Fruit fly (Drosophila melanogaster) whole organism, embryonic: ENCODE results near the gene CG46427.

ENCODE experiments used
- BtbVII ChIP-seq: fragments of 200-800 bp; sonication (Bioruptor generic); optimal IDR thresholded peaks from 3 replicates; lab custom pipeline; 2017; ENCODE audit warnings: missing biosample characterization, mild to moderate bottlenecking, missing genetic modification characterization
- CG1233 ChIP-seq: fragments of 200-800 bp; sonication (Bioruptor generic); optimal IDR thresholded peaks from 4 replicates; lab custom pipeline; 2018; ENCODE audit warnings: missing biosample characterization, mild to moderate bottlenecking, missing genetic modification characterization
- CG12391 ChIP-seq: fragments of 200-800 bp; sonication (Bioruptor generic); optimal IDR thresholded peaks from 3 replicates; lab custom pipeline; 2018; ENCODE audit warnings: missing biosample characterization, mild to moderate bottlenecking, missing genetic modification characterization, moderate library complexity
- CG13624 ChIP-seq: fragments of 200-800 bp; sonication (Bioruptor generic); optimal IDR thresholded peaks from 2 replicates; lab custom pipeline; 2016; ENCODE audit warnings: missing biosample characterization, missing genetic modification characterization
- CG15073 ChIP-seq: fragments of 200-800 bp; sonication (Bioruptor generic); optimal IDR thresholded peaks from 2 replicates; lab custom pipeline; 2016; ENCODE audit warnings: missing biosample characterization, missing genetic modification characterization
- CG7987 ChIP-seq: fragments of 200-800 bp; sonication (Bioruptor generic); optimal IDR thresholded peaks from 2 replicates; lab custom pipeline; 2018; ENCODE audit warnings: missing biosample characterization, mild to moderate bottlenecking, missing genetic modification characterization, moderate library complexity
- CG8478 ChIP-seq: fragments of >200 bp; optimal IDR thresholded peaks from 2 replicates; lab custom pipeline; 2018
- Six4 ChIP-seq: fragments of 200-800 bp; sonication (Bioruptor generic); optimal IDR thresholded peaks from 2 replicates; lab custom pipeline; 2016; ENCODE audit warnings: missing biosample characterization, missing genetic modification characterization
- Sox100B ChIP-seq: fragments of 200-800 bp; sonication (Bioruptor generic); optimal IDR thresholded peaks from 3 replicates; lab custom pipeline; 2018; ENCODE audit warnings: missing biosample characterization, mild to moderate bottlenecking, missing genetic modification characterization
- Stat92E ChIP-seq, 3 experiments: fragments of >200 bp in 2 of 3; fragments of 200-800 bp in 1 of 3; sonication (Bioruptor generic) in 1 of 3; optimal IDR thresholded peaks; 2 replicates each; lab custom pipeline; 2017 to 2019; ENCODE audit warnings: missing biosample characterization in 3 of 3, missing genetic modification characterization in 3 of 3, mild to moderate bottlenecking in 1 of 3, moderate library complexity in 1 of 3
- br ChIP-seq: fragments of >200 bp; optimal IDR thresholded peaks from 2 replicates; lab custom pipeline; 2017
- chn ChIP-seq: fragments of 200-800 bp; sonication (Bioruptor generic); optimal IDR thresholded peaks from 2 replicates; lab custom pipeline; 2016; ENCODE audit warnings: missing biosample characterization, missing genetic modification characterization
- crp ChIP-seq, 2 experiments: fragments of 200-800 bp; sonication (Bioruptor generic); optimal IDR thresholded peaks; 2 replicates in 1 of 2; 3 replicates in 1 of 2; lab custom pipeline; 2017; ENCODE audit warnings: missing biosample characterization in 2 of 2, missing genetic modification characterization in 2 of 2, mild to moderate bottlenecking in 1 of 2, moderate library complexity in 1 of 2
- disco-r ChIP-seq: fragments of 200-800 bp; sonication (Bioruptor generic); optimal IDR thresholded peaks from 2 replicates; lab custom pipeline; 2016; ENCODE audit warnings: missing biosample characterization, missing genetic modification characterization

dm6 chr3R:12408160-12408559, 30.8 kb downstream of the CG46427 start, which contains the start of gene CG5196:
- TF ChIP-seq disco-r (GFP tag; lab: Kevin White, UChicago) (no peak), CG8478 (lab: Kevin White, UChicago) (no peak), Sox100B (no peak), chn (no peak), Six4 (GFP tag; lab: Kevin White, UChicago) (no peak), CG15073 (no peak), BtbVII (no peak), CG13624 (GFP tag; lab: Kevin White, UChicago) (no peak), crp (GFP tag; optimal IDR thresholded peaks at IDR 0.05; lab: Kevin White, UChicago) (no peak), br (lab: Kevin White, UChicago) (no peak), CG12391 (tag; lab: Kevin White, UChicago) (peak; percentile 35), Stat92E (GFP tag; optimal IDR thresholded peaks at IDR 0.05; lab: Kevin White, UChicago) (peak in 1 of 3 experiments; percentile 44), CG1233 (GFP tag; lab: Kevin White, UChicago) (no peak), CG7987 (peak; percentile 25)
